Fruit fly (Drosophila melanogaster): ENCODE results near the gene ringer.
A peak's percentile ranks its signal among the peaks of the same experiment; 100 is the strongest.

Gene ringer

dm6 chr3L:16392203-16392800, 33.1 kb upstream of the ringer start (continued):
- TF ChIP-seq tup (GFP tag; optimal IDR thresholded peaks at IDR 0.05) (no peak), croc (GFP tag; conservative IDR thresholded peaks at IDR 0.05) (no peak), Mad (GFP tag; optimal IDR thresholded peaks at IDR 0.05) (no peak), BtbVII (GFP tag; optimal IDR thresholded peaks at IDR 0.05) (no peak), Mes4 (GFP tag; optimal IDR thresholded peaks at IDR 0.05) (no peak), CG11456 (GFP tag; IDR thresholded peaks at IDR 0.05) (0 out of 3 replicates have a peak, but pooled peaks have one; percentile 4), CG17829 (tag; optimal IDR thresholded peaks at IDR 0.05) (no peak), Pdp1 (GFP tag; optimal IDR thresholded peaks at IDR 0.05) (no peak), Atf3 (GFP tag; optimal IDR thresholded peaks at IDR 0.05) (no peak), br (optimal IDR thresholded peaks at IDR 0.05) (no peak), tna (GFP tag; IDR thresholded peaks at IDR 0.05; ENCODE audit: partially characterized antibody) (0 out of 2 replicates have a peak, but pooled peaks have one; percentile 29), vvl (GFP tag; IDR thresholded peaks at IDR 0.05) (no peak), sug (tag; optimal IDR thresholded peaks at IDR 0.05) (peak; percentile 28), D19B (GFP tag; optimal IDR thresholded peaks at IDR 0.05) (no peak), Hr78 (GFP tag; optimal IDR thresholded peaks at IDR 0.05) (peak in 1 of 2 experiments; percentile 62), Optix (GFP tag; IDR thresholded peaks at IDR 0.05) (no peak), grn (GFP tag; optimal IDR thresholded peaks at IDR 0.05) (peak; percentile 37), HLH4C (GFP tag; IDR thresholded peaks at IDR 0.05; ENCODE audit: partially characterized antibody) (0 out of 3 replicates have a peak, but pooled peaks have one; percentile 8), mirr (GFP tag; optimal IDR thresholded peaks at IDR 0.05) (no peak), crol (GFP tag; IDR thresholded peaks at IDR 0.05) (peak; percentile 63; the same call in 1 of the 2 replicates), dmrt99B (tag; optimal IDR thresholded peaks at IDR 0.05) (no peak)

dm6 chr3L:16391257-16391656, 32.0 kb upstream of the ringer start:
- no peak for TF ChIP-seq lov (optimal IDR thresholded peaks at IDR 0.05)
- no peak for TF ChIP-seq lov (GFP tag; IDR thresholded peaks at IDR 0.05)
- TF ChIP-seq vfl (GFP tag; optimal IDR thresholded peaks at IDR 0.05): no peak
- TF ChIP-seq CG3995 (GFP tag; optimal IDR thresholded peaks at IDR 0.05): no peak
- TF ChIP-seq Med (GFP tag): peak; percentile 28
- peak; percentile 89 for TF ChIP-seq Ets65A (GFP tag)
- TF ChIP-seq chinmo (GFP tag; IDR thresholded peaks at IDR 0.05; ENCODE audit: partially characterized antibody): 0 out of 4 replicates have a peak, but pooled peaks have one; percentile 41
- 0 out of 3 replicates have a peak, but pooled peaks have one; percentile 23 for TF ChIP-seq zfh1 (GFP tag; IDR thresholded peaks at IDR 0.05)
- no peak for TF ChIP-seq pan (optimal IDR thresholded peaks at IDR 0.05)
- peak in 1 of 2 experiments; percentile 21 for TF ChIP-seq pan (GFP tag; optimal IDR thresholded peaks at IDR 0.05 in 1 of 2, IDR thresholded peaks at IDR 0.05 in 1 of 2)
- TF ChIP-seq dysf (GFP tag; IDR thresholded peaks at IDR 0.05): 0 out of 3 replicates have a peak, but pooled peaks have one; percentile 20
- TF ChIP-seq cwo (GFP tag; optimal IDR thresholded peaks at IDR 0.05): no peak

dm6 chr3L:16390793-16391192, 31.6 kb upstream of the ringer start:
- TF ChIP-seq CG7928 (GFP tag; optimal IDR thresholded peaks at IDR 0.05) (no peak), stwl (tag; optimal IDR thresholded peaks at IDR 0.05) (peak; percentile 98), CG4424 (GFP tag; optimal IDR thresholded peaks at IDR 0.05) (no peak), CG13287 (GFP tag; IDR thresholded peaks at IDR 0.05; ENCODE audit: partially characterized antibody) (peak; percentile 67), CG1832 (GFP tag; optimal IDR thresholded peaks at IDR 0.05) (no peak), Vsx1 (GFP tag; optimal IDR thresholded peaks at IDR 0.05) (no peak), Dll (GFP tag; IDR thresholded peaks at IDR 0.05; ENCODE audit: partially characterized antibody) (0 out of 4 replicates have a peak, but pooled peaks have one; percentile 35), Asciz (GFP tag; optimal IDR thresholded peaks at IDR 0.05) (no peak), CG9727 (GFP tag; optimal IDR thresholded peaks at IDR 0.05) (no peak), CG11504 (tag; optimal IDR thresholded peaks at IDR 0.05) (peak; percentile 12), B-H1 (GFP tag; IDR thresholded peaks at IDR 0.05) (no peak), phol (tag; optimal IDR thresholded peaks at IDR 0.05) (peak; percentile 3), NFAT (GFP tag; IDR thresholded peaks at IDR 0.05) (no peak), Dref (GFP tag; IDR thresholded peaks at IDR 0.05) (peak; percentile 57), sr (GFP tag; IDR thresholded peaks at IDR 0.05) (no peak), pzg (GFP tag; optimal IDR thresholded peaks at IDR 0.05) (peak; percentile 9), CG2678 (tag; optimal IDR thresholded peaks at IDR 0.05) (no peak)

All from whole organism, embryonic.